Fruit fly (Drosophila melanogaster): ENCODE data around the gene nSMase.

DNA sequence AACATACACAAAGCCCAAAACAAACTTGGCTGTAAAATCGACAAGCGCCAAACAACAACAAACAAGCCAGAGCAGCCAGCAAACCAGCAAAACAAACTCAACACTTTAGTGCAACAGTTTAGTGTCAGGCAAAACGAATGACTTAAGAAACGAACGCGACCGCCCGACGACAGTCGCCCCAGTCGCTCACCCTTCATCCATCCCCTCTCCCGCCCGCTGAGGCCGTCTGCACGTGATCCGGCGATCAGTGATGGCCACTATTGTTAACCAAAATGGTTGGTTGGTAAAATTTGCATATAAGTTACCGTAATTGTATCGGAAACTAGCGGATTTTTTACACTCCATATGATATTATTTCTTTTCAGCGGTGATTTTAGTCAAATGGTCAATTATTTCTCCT lies 34.7 kb downstream of the nSMase start:
- TF ChIP-seq EcR (GFP tag; optimal IDR thresholded peaks at IDR 0.05) (no peak), usp (GFP tag; optimal IDR thresholded peaks at IDR 0.05) (no peak), psq (optimal IDR thresholded peaks at IDR 0.05) (no peak)

Measured in whole organism.